Worm (Caenorhabditis elegans) whole organism, L4 larva: Measurements from ENCODE around the gene F59B10.3.

Experiments used
- F26F4.8 ChIP-seq: fragments of 200-800 bp; sonication (Bioruptor generic); conservative IDR thresholded peaks from 2 replicates; pipeline ENCODE4 v1.3.6; 2022; ENCODE audit warnings: missing genetic modification characterization, missing compliant biosample characterization
- F37D6.2 ChIP-seq: sonication (generic microtip); optimal IDR thresholded peaks from 2 replicates; lab custom pipeline; 2016; ENCODE audit warnings: mild to moderate bottlenecking, missing genetic modification characterization, missing compliant biosample characterization
- F44E2.7 ChIP-seq: fragments of 200-800 bp; sonication (Bioruptor generic); IDR thresholded peaks from 2 replicates; pipeline ENCODE4 v2.1.2; 2022; ENCODE audit warnings: missing genetic modification characterization, missing compliant biosample characterization
- T20F7.1 ChIP-seq: fragments of 200-800 bp; sonication (Bioruptor generic); optimal IDR thresholded peaks from 2 replicates; lab custom pipeline; 2018; ENCODE audit warnings: mild to moderate bottlenecking, missing genetic modification characterization, missing compliant biosample characterization
- T26A8.4 ChIP-seq: fragments of 200-800 bp; sonication (Bioruptor generic); IDR thresholded peaks from 2 replicates; pipeline ENCODE4 v1.3.6; 2022; ENCODE audit warnings: missing genetic modification characterization, missing compliant biosample characterization
- Y105C5A.15 ChIP-seq: fragments of 200-800 bp; sonication (Bioruptor generic); IDR thresholded peaks from 2 replicates; pipeline ENCODE4 v1.3.6; 2022; ENCODE audit warnings: missing genetic modification characterization, missing compliant biosample characterization
- ZK337.2 ChIP-seq: fragments of 200-800 bp; sonication (Bioruptor generic); IDR thresholded peaks from 2 replicates; pipeline ENCODE4 v1.3.6; 2022; ENCODE audit warnings: missing genetic modification reagents, missing genetic modification characterization, missing compliant biosample characterization
- ZK546.5 ChIP-seq, 2 experiments: sonication (generic microtip); optimal IDR thresholded peaks; 2 replicates each; lab custom pipeline; 2017; ENCODE audit warnings: missing biosample characterization in 2 of 2, missing genetic modification characterization in 2 of 2
- attf-4 ChIP-seq: sonication (generic microtip); optimal IDR thresholded peaks from 3 replicates; lab custom pipeline; 2017; ENCODE audit warnings: missing biosample characterization, missing genetic modification characterization
- ceh-20 ChIP-seq: fragments of 200-800 bp; sonication (Bioruptor generic); IDR thresholded peaks from 2 replicates; pipeline ENCODE4 v1.3.6; 2022; ENCODE audit warnings: missing genetic modification reagents, missing genetic modification characterization, missing compliant biosample characterization
- ceh-32 ChIP-seq: sonication (generic microtip); optimal IDR thresholded peaks from 2 replicates; lab custom pipeline; 2016; ENCODE audit warnings: mild to moderate bottlenecking, missing genetic modification characterization, missing compliant biosample characterization; ENCODE audit not compliant: poor library complexity
- ceh-44 ChIP-seq: fragments of 200-800 bp; sonication (Bioruptor generic); IDR thresholded peaks from 2 replicates; pipeline ENCODE4 v1.3.6; 2022; ENCODE audit warnings: missing genetic modification reagents, missing genetic modification characterization, missing compliant biosample characterization
- daf-16 ChIP-seq, 3 experiments: sonication (generic microtip); optimal IDR thresholded peaks; 2 replicates each; lab custom pipeline; 2016 to 2017; ENCODE audit warnings: missing genetic modification characterization in 3 of 3, missing genetic modification reagents in 3 of 3, mild to moderate bottlenecking in 2 of 3, missing compliant biosample characterization in 2 of 3, missing biosample characterization in 1 of 3, moderate library complexity in 1 of 3
- daf-8 ChIP-seq: fragments of 200-800 bp; sonication (Bioruptor generic); IDR thresholded peaks from 2 replicates; pipeline ENCODE4 v1.3.6; 2022; ENCODE audit warnings: missing genetic modification characterization, missing compliant biosample characterization
- dve-1 ChIP-seq: sonication (generic microtip); optimal IDR thresholded peaks from 2 replicates; lab custom pipeline; 2017; ENCODE audit warnings: antibody characterized with exemption, mild to moderate bottlenecking, missing genetic modification characterization, missing compliant biosample characterization; ENCODE audit not compliant: insufficient read depth
- egl-27 ChIP-seq: sonication (generic microtip); optimal IDR thresholded peaks from 3 replicates; lab custom pipeline; 2017; ENCODE audit warnings: missing biosample characterization, missing genetic modification reagents, missing genetic modification characterization
- egl-43 ChIP-seq: fragments of 200-800 bp; sonication (Bioruptor generic); IDR thresholded peaks from 2 replicates; pipeline ENCODE4 v1.3.6; 2022; ENCODE audit warnings: missing genetic modification reagents, missing genetic modification characterization, missing compliant biosample characterization
- fkh-10 ChIP-seq: fragments of 150-350 bp; optimal IDR thresholded peaks from 2 replicates; lab custom pipeline; 2014; ENCODE audit warnings: missing biosample characterization, missing genetic modification reagents, missing genetic modification characterization
- gei-8 ChIP-seq: fragments of 200-800 bp; sonication (Bioruptor generic); optimal IDR thresholded peaks from 2 replicates; lab custom pipeline; 2018; ENCODE audit warnings: mild to moderate bottlenecking, missing genetic modification characterization, missing compliant biosample characterization
- hlh-11 ChIP-seq: fragments of 200-800 bp; sonication (Bioruptor generic); optimal IDR thresholded peaks from 2 replicates; lab custom pipeline; 2018; ENCODE audit warnings: mild to moderate bottlenecking, missing genetic modification characterization, missing compliant biosample characterization
- jun-1 ChIP-seq: fragments of 150-350 bp; optimal IDR thresholded peaks from 2 replicates; lab custom pipeline; 2014; ENCODE audit warnings: missing biosample characterization, missing genetic modification reagents, missing genetic modification characterization
- lim-7 ChIP-seq: fragments of 200-800 bp; sonication (Bioruptor generic); IDR thresholded peaks from 2 replicates; pipeline ENCODE4 v1.3.6; 2022; ENCODE audit warnings: missing genetic modification characterization, missing compliant biosample characterization
- lin-13 ChIP-seq: fragments of 150-350 bp; optimal IDR thresholded peaks from 2 replicates; lab custom pipeline; 2014; ENCODE audit warnings: missing biosample characterization, missing genetic modification reagents, missing genetic modification characterization
- lin-39 ChIP-seq: fragments of 150-350 bp; optimal IDR thresholded peaks from 2 replicates; lab custom pipeline; 2014; ENCODE audit warnings: missing biosample characterization, missing genetic modification reagents, missing genetic modification characterization
- lir-3 ChIP-seq: sonication (generic microtip); optimal IDR thresholded peaks from 2 replicates; lab custom pipeline; 2016; ENCODE audit warnings: mild to moderate bottlenecking, missing genetic modification characterization, missing compliant biosample characterization
- madf-9 ChIP-seq: fragments of 200-800 bp; sonication (Bioruptor generic); conservative IDR thresholded peaks from 2 replicates; pipeline ENCODE4 v1.3.6; 2022; ENCODE audit warnings: missing genetic modification reagents, missing genetic modification characterization, missing compliant biosample characterization
- mdl-1 ChIP-seq, 2 experiments: fragments of 150-350 bp in 1 of 2; sonication (generic microtip) in 1 of 2; optimal IDR thresholded peaks; 2 replicates each; lab custom pipeline; 2014 to 2017; ENCODE audit warnings: missing biosample characterization in 2 of 2, missing genetic modification characterization in 2 of 2
- mdt-29 ChIP-seq: fragments of 200-800 bp; sonication (Bioruptor generic); IDR thresholded peaks from 2 replicates; pipeline ENCODE4 v1.3.6; 2022; ENCODE audit warnings: missing genetic modification reagents, missing genetic modification characterization, missing compliant biosample characterization
- mep-1 ChIP-seq: fragments of 150-350 bp; sonication (generic microtip); optimal IDR thresholded peaks from 3 replicates; lab custom pipeline; 2014; ENCODE audit warnings: missing biosample characterization, missing genetic modification characterization
- mxl-2 ChIP-seq: fragments of 200-800 bp; sonication (Bioruptor generic); conservative IDR thresholded peaks from 2 replicates; pipeline ENCODE4 v1.3.6; 2022; ENCODE audit warnings: missing genetic modification reagents, missing genetic modification characterization, missing compliant biosample characterization
- nhr-10 ChIP-seq: fragments of 150-350 bp; optimal IDR thresholded peaks from 2 replicates; lab custom pipeline; 2014; ENCODE audit warnings: missing biosample characterization, missing genetic modification characterization
- nhr-102 ChIP-seq: sonication (generic microtip); optimal IDR thresholded peaks from 2 replicates; lab custom pipeline; 2016; ENCODE audit warnings: mild to moderate bottlenecking, missing genetic modification characterization, moderate library complexity, missing compliant biosample characterization
- nhr-25 ChIP-seq: sonication (generic microtip); optimal IDR thresholded peaks from 2 replicates; lab custom pipeline; 2017; ENCODE audit warnings: missing genetic modification characterization, mild to moderate bottlenecking, missing compliant biosample characterization, antibody characterized with exemption, moderate library complexity, borderline replicate concordance; ENCODE audit not compliant: insufficient read depth
- nhr-28 ChIP-seq: fragments of 150-350 bp; optimal IDR thresholded peaks from 2 replicates; lab custom pipeline; 2014; ENCODE audit warnings: missing biosample characterization, missing genetic modification characterization
- php-3 ChIP-seq: fragments of 200-800 bp; sonication (Bioruptor generic); IDR thresholded peaks from 2 replicates; pipeline ENCODE4 v1.3.6; 2022; ENCODE audit warnings: missing genetic modification reagents, missing genetic modification characterization, missing compliant biosample characterization
- pqm-1 ChIP-seq: sonication (generic microtip); optimal IDR thresholded peaks from 2 replicates; lab custom pipeline; 2017; ENCODE audit warnings: missing biosample characterization, missing genetic modification characterization
- rbr-2 ChIP-seq: sonication (generic microtip); optimal IDR thresholded peaks from 2 replicates; lab custom pipeline; 2016; ENCODE audit warnings: missing genotype, missing genetic modification characterization, missing compliant biosample characterization
- saeg-2 ChIP-seq: fragments of 200-800 bp; sonication (Bioruptor generic); IDR thresholded peaks from 2 replicates; pipeline ENCODE4 v1.3.6; 2022; ENCODE audit warnings: missing genetic modification reagents, missing genetic modification characterization, missing compliant biosample characterization
- set-16 ChIP-seq: fragments of 200-800 bp; sonication (Bioruptor generic); IDR thresholded peaks from 2 replicates; pipeline ENCODE4 v1.3.6; 2022; ENCODE audit warnings: missing genetic modification reagents, missing genetic modification characterization, missing compliant biosample characterization
- spr-1 ChIP-seq: sonication (generic microtip); optimal IDR thresholded peaks from 2 replicates; lab custom pipeline; 2016; ENCODE audit warnings: mild to moderate bottlenecking, missing genetic modification characterization, missing compliant biosample characterization
- spr-3 ChIP-seq: fragments of 200-800 bp; sonication (Bioruptor generic); optimal IDR thresholded peaks from 2 replicates; lab custom pipeline; 2018; ENCODE audit warnings: mild to moderate bottlenecking, missing genetic modification characterization, missing compliant biosample characterization
- tag-97 ChIP-seq: fragments of 200-800 bp; sonication (Bioruptor generic); IDR thresholded peaks from 2 replicates; pipeline ENCODE4 v1.3.6; 2022; ENCODE audit warnings: missing genetic modification characterization, missing compliant biosample characterization
- tra-1 ChIP-seq: fragments of 200-800 bp; sonication (Bioruptor generic); IDR thresholded peaks from 2 replicates; pipeline ENCODE4 v1.3.6; 2022; ENCODE audit warnings: missing genetic modification reagents, missing genetic modification characterization, missing compliant biosample characterization
- unc-130 ChIP-seq: sonication (generic microtip); optimal IDR thresholded peaks from 2 replicates; lab custom pipeline; 2016; ENCODE audit warnings: missing genetic modification reagents, missing genetic modification characterization, missing compliant biosample characterization
- zfp-2 ChIP-seq: sonication (generic microtip); optimal IDR thresholded peaks from 2 replicates; lab custom pipeline; 2016; ENCODE audit warnings: mild to moderate bottlenecking, missing genetic modification characterization, missing compliant biosample characterization
- zfp-3 ChIP-seq: fragments of 200-800 bp; sonication (Bioruptor generic); conservative IDR thresholded peaks from 2 replicates; pipeline ENCODE4 v1.3.6; 2022; ENCODE audit warnings: missing genetic modification reagents, missing genetic modification characterization, missing compliant biosample characterization
- zip-2 ChIP-seq: fragments of 150-350 bp; optimal IDR thresholded peaks from 2 replicates; lab custom pipeline; 2014; ENCODE audit warnings: missing biosample characterization, missing genetic modification characterization
- ztf-7 ChIP-seq: fragments of 150-350 bp; optimal IDR thresholded peaks from 2 replicates; lab custom pipeline; 2014; ENCODE audit warnings: missing biosample characterization, missing genetic modification characterization

Gene F59B10.3

DNA sequence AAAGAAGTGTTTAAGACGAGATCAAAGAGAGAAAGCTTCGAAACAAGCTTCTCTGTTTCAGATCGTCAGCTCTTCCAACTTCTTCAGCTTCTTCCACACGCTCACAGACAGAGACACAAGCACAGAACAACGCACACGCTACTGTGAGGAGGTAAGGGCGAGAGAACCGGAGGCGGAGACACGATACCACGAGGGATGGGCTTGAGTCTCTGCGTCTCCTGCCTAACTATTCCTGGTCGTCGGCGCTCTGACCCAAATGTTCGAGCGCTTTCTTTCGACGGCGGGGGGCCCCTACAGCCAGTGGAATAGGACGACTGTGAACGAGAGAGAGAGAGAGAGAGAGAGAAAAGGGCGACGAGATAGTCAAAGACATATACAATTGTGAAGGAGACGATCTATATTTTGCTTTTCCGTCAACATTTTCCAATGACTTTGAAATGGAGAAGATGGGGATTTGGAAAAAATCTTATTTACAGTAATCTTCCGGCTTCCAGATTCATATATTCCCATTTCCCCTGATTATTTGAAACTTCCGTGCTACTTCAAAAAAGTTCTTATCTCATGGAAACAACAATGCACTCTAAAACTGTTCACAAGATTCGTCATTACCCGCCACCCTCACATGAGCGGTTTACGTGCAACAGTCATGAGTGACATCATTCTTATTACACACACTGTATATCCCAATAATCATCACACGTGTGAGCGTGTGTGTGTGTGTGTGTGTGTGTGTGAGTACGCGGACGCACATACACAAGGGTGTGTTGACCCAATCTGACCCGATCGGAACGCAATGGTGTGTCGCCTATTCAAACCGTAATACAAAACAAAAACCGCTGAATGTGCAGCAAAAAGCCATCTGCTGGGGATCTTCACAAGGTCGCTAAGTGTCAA is 38.7 kb downstream of the F59B10.3 start (continued):
- TF ChIP-seq ceh-44 (GFP tag; lab: Robert Waterston, UW) = 0 out of 2 replicates have a peak, but pooled peaks have one; percentile 29
- TF ChIP-seq nhr-28 (tag; lab: Kevin White, UChicago) = peak; percentile 51
- TF ChIP-seq lin-13 (GFP tag; lab: Kevin White, UChicago) = peak; percentile 20
- peak; percentile 19 to 21 for TF ChIP-seq daf-16 (GFP tag; optimal IDR thresholded peaks at IDR 0.05; lab: Kevin White, UChicago)
- TF ChIP-seq daf-16 (tag; optimal IDR thresholded peaks at IDR 0.05; lab: Kevin White, UChicago) = peak; percentile 62
- TF ChIP-seq F26F4.8 = no peak
- peak; percentile 38 for TF ChIP-seq jun-1
- peak; percentile 69 for TF ChIP-seq T26A8.4 (GFP tag; lab: Robert Waterston, UW)
- peak; percentile 56 for TF ChIP-seq nhr-10
- TF ChIP-seq mep-1 (tag; lab: Kevin White, UChicago) = peak; percentile 89
- TF ChIP-seq mdl-1 (tag; optimal IDR thresholded peaks at IDR 0.05; lab: Kevin White, UChicago) = peak; percentile 89 to 95
- peak; percentile 16 for TF ChIP-seq unc-130 (GFP tag; lab: Kevin White, UChicago)
- TF ChIP-seq madf-9 (GFP tag; lab: Robert Waterston, UW) = peak; percentile 33; the same call in 1 of the 2 replicates
- peak; percentile 31; the same call in 1 of the 2 replicates for TF ChIP-seq tra-1 (GFP tag; lab: Robert Waterston, UW)
- no peak for TF ChIP-seq tag-97
- TF ChIP-seq php-3 (GFP tag; lab: Robert Waterston, UW) = peak; percentile 43; the same call in 1 of the 2 replicates
- no peak for TF ChIP-seq attf-4
- peak; percentile 61 for TF ChIP-seq F37D6.2 (tag; lab: Kevin White, UChicago)
- TF ChIP-seq ceh-20 (GFP tag; lab: Robert Waterston, UW) = peak; percentile 61; the same call in 1 of the 2 replicates
- peak; percentile 76 for TF ChIP-seq lin-39 (tag; lab: Kevin White, UChicago)
- no peak for TF ChIP-seq zip-2
- peak; percentile 34 for TF ChIP-seq ztf-7
- peak; percentile 63 for TF ChIP-seq spr-1
- no peak for TF ChIP-seq daf-8 (GFP tag; lab: Robert Waterston, UW)
- no peak for TF ChIP-seq F44E2.7 (GFP tag; lab: Robert Waterston, UW)
- TF ChIP-seq lir-3 (tag; lab: Kevin White, UChicago) = no peak
- TF ChIP-seq zfp-2 = peak; percentile 1
- peak; percentile 71 for TF ChIP-seq dve-1
- peak; percentile 91 for TF ChIP-seq rbr-2
- peak; percentile 75 for TF ChIP-seq mdt-29 (GFP tag; lab: Robert Waterston, UW)
- TF ChIP-seq egl-27 (tag; lab: Kevin White, UChicago) = no peak
- TF ChIP-seq zfp-3 (GFP tag; lab: Robert Waterston, UW) = peak; percentile 84
- peak; percentile 91 for TF ChIP-seq egl-43 (GFP tag; lab: Robert Waterston, UW)
- peak; percentile 96 for TF ChIP-seq set-16 (GFP tag; lab: Robert Waterston, UW)
- TF ChIP-seq gei-8 (GFP tag; lab: Kevin White, UChicago) = no peak
- TF ChIP-seq ZK337.2 (GFP tag; lab: Robert Waterston, UW) = no peak
- TF ChIP-seq Y105C5A.15 = no peak
- TF ChIP-seq ceh-32 (tag; lab: Kevin White, UChicago) = no peak
- peak; percentile 32 for TF ChIP-seq nhr-102 (tag; lab: Kevin White, UChicago)
- TF ChIP-seq T20F7.1 (GFP tag; lab: Kevin White, UChicago) = peak; percentile 66
- peak; percentile 88 for TF ChIP-seq fkh-10 (GFP tag; lab: Kevin White, UChicago)
- TF ChIP-seq pqm-1 (tag; lab: Kevin White, UChicago) = no peak
- 0 out of 2 replicates have a peak, but pooled peaks have one; percentile 28 for TF ChIP-seq saeg-2
- TF ChIP-seq nhr-25 (tag; lab: Kevin White, UChicago) = peak; percentile 51
- no peak for TF ChIP-seq spr-3
- peak; percentile 82 for TF ChIP-seq hlh-11 (tag; lab: Kevin White, UChicago)
- peak; percentile 74 for TF ChIP-seq lim-7 (GFP tag; lab: Robert Waterston, UW)
- no peak for TF ChIP-seq mxl-2
- TF ChIP-seq ZK546.5 (tag; optimal IDR thresholded peaks at IDR 0.05; lab: Kevin White, UChicago) = no peak
